Worm (Caenorhabditis elegans) whole organism, L3 larva: ENCODE measurements around the gene mbr-1.

Source experiments
- R02D3.7 ChIP-seq: fragments of 150-350 bp; optimal IDR thresholded peaks from 2 replicates; lab custom pipeline; 2014; ENCODE audit warnings: missing biosample characterization, missing genetic modification characterization
- ZK546.5 ChIP-seq: sonication (generic microtip); optimal IDR thresholded peaks from 2 replicates; lab custom pipeline; 2017; ENCODE audit warnings: missing biosample characterization, missing genetic modification characterization
- aly-2 ChIP-seq: fragments of 150-350 bp; optimal IDR thresholded peaks from 2 replicates; lab custom pipeline; 2014; ENCODE audit warnings: missing biosample characterization, missing genetic modification characterization
- ama-1 ChIP-seq: fragments of 150-350 bp; optimal IDR thresholded peaks from 2 replicates; lab custom pipeline; 2018
- ceh-16 ChIP-seq: sonication (generic microtip); optimal IDR thresholded peaks from 2 replicates; lab custom pipeline; 2017; ENCODE audit warnings: missing biosample characterization, missing genetic modification characterization
- ceh-28 ChIP-seq: fragments of 150-350 bp; optimal IDR thresholded peaks from 2 replicates; lab custom pipeline; 2014; ENCODE audit warnings: missing biosample characterization, missing genetic modification reagents, missing genetic modification characterization
- ceh-82 ChIP-seq: fragments of 150-350 bp; optimal IDR thresholded peaks from 2 replicates; lab custom pipeline; 2014; ENCODE audit warnings: missing biosample characterization, missing genetic modification characterization
- ceh-9 ChIP-seq: sonication (generic microtip); optimal IDR thresholded peaks from 2 replicates; lab custom pipeline; 2018; ENCODE audit warnings: missing biosample characterization, missing genetic modification characterization
- daf-12 ChIP-seq: fragments of 150-350 bp; optimal IDR thresholded peaks from 2 replicates; lab custom pipeline; 2014; ENCODE audit warnings: missing biosample characterization, missing genetic modification reagents, missing genetic modification characterization
- egl-27 ChIP-seq: sonication (generic microtip); optimal IDR thresholded peaks from 4 replicates; lab custom pipeline; 2017; ENCODE audit warnings: missing biosample characterization, missing genetic modification reagents, missing genetic modification characterization
- egl-5 ChIP-seq: fragments of 150-350 bp; optimal IDR thresholded peaks from 2 replicates; lab custom pipeline; 2017; ENCODE audit warnings: missing biosample characterization, missing genetic modification reagents, missing genetic modification characterization, inconsistent platforms
- elt-1 ChIP-seq: fragments of 150-350 bp; optimal IDR thresholded peaks from 2 replicates; lab custom pipeline; 2014; ENCODE audit warnings: missing biosample characterization, missing genetic modification characterization
- elt-2 ChIP-seq: sonication (generic microtip); optimal IDR thresholded peaks from 2 replicates; lab custom pipeline; 2016; ENCODE audit warnings: missing genetic modification reagents, mild to moderate bottlenecking, missing genetic modification characterization, missing compliant biosample characterization
- elt-3 ChIP-seq, 3 experiments: fragments of 150-350 bp in 1 of 3; sonication (generic microtip) in 2 of 3; optimal IDR thresholded peaks; 2 replicates in 2 of 3; 4 replicates in 1 of 3; lab custom pipeline; 2014 to 2017; ENCODE audit warnings: missing biosample characterization in 3 of 3, missing genetic modification characterization in 3 of 3
- eor-1 ChIP-seq, 2 experiments: fragments of 150-350 bp; optimal IDR thresholded peaks; 2 replicates each; lab custom pipeline; 2014 to 2018; ENCODE audit warnings: missing biosample characterization in 2 of 2, missing genetic modification characterization in 2 of 2
- fkh-10 ChIP-seq: sonication (generic microtip); optimal IDR thresholded peaks from 2 replicates; lab custom pipeline; 2017; ENCODE audit warnings: missing biosample characterization, missing genetic modification reagents, missing genetic modification characterization
- hmg-11 ChIP-seq: sonication (generic microtip); optimal IDR thresholded peaks from 2 replicates; lab custom pipeline; 2016; ENCODE audit warnings: missing genetic modification characterization, missing compliant biosample characterization
- jun-1 ChIP-seq: fragments of 150-350 bp; optimal IDR thresholded peaks from 2 replicates; lab custom pipeline; 2014; ENCODE audit warnings: missing biosample characterization, missing genetic modification reagents, missing genetic modification characterization
- lin-15B ChIP-seq: fragments of 150-350 bp; optimal IDR thresholded peaks from 2 replicates; lab custom pipeline; 2014; ENCODE audit warnings: missing biosample characterization, missing genetic modification characterization
- lin-39 ChIP-seq: fragments of 150-350 bp; optimal IDR thresholded peaks from 2 replicates; lab custom pipeline; 2018; ENCODE audit warnings: missing biosample characterization, missing genetic modification reagents, missing genetic modification characterization
- lsy-12 ChIP-seq: sonication (generic microtip); optimal IDR thresholded peaks from 2 replicates; lab custom pipeline; 2016; ENCODE audit warnings: mild to moderate bottlenecking, missing genetic modification characterization, missing compliant biosample characterization
- mdl-1 ChIP-seq: fragments of 150-350 bp; optimal IDR thresholded peaks from 2 replicates; lab custom pipeline; 2014; ENCODE audit warnings: missing biosample characterization, missing genetic modification characterization
- mml-1 ChIP-seq: fragments of 150-350 bp; sonication (generic microtip); optimal IDR thresholded peaks from 3 replicates; lab custom pipeline; 2014; ENCODE audit warnings: missing biosample characterization, missing genetic modification characterization
- nfya-1 ChIP-seq: sonication (generic microtip); optimal IDR thresholded peaks from 2 replicates; lab custom pipeline; 2017; ENCODE audit warnings: missing genetic modification characterization, mild to moderate bottlenecking, missing compliant biosample characterization, antibody characterized with exemption, moderate library complexity; ENCODE audit not compliant: insufficient read depth
- nhr-11 ChIP-seq: fragments of 150-350 bp; optimal IDR thresholded peaks from 2 replicates; lab custom pipeline; 2014; ENCODE audit warnings: missing biosample characterization, missing genetic modification characterization
- nhr-12 ChIP-seq: fragments of 150-350 bp; optimal IDR thresholded peaks from 2 replicates; lab custom pipeline; 2014; ENCODE audit warnings: missing biosample characterization, missing genetic modification characterization
- nhr-23 ChIP-seq: fragments of 150-350 bp; optimal IDR thresholded peaks from 2 replicates; lab custom pipeline; 2014; ENCODE audit warnings: missing biosample characterization, missing genetic modification reagents, missing genetic modification characterization
- nhr-237 ChIP-seq: fragments of 150-350 bp; optimal IDR thresholded peaks from 2 replicates; lab custom pipeline; 2014; ENCODE audit warnings: missing biosample characterization, missing genetic modification characterization
- nhr-25 ChIP-seq: sonication (generic microtip); optimal IDR thresholded peaks from 2 replicates; lab custom pipeline; 2017; ENCODE audit warnings: missing biosample characterization, missing genetic modification characterization
- nhr-28 ChIP-seq: fragments of 150-350 bp; optimal IDR thresholded peaks from 2 replicates; lab custom pipeline; 2014; ENCODE audit warnings: missing biosample characterization, missing genetic modification characterization
- nhr-43 ChIP-seq: sonication (generic microtip); optimal IDR thresholded peaks from 2 replicates; lab custom pipeline; 2016; ENCODE audit warnings: mild to moderate bottlenecking, missing genetic modification characterization, missing compliant biosample characterization; ENCODE audit not compliant: poor library complexity, severe bottlenecking
- pha-4 ChIP-seq: fragments of 150-350 bp; optimal IDR thresholded peaks from 2 replicates; lab custom pipeline; 2014; ENCODE audit warnings: missing biosample characterization, missing genetic modification reagents, missing genetic modification characterization
- pqm-1 ChIP-seq: fragments of 150-350 bp; optimal IDR thresholded peaks from 2 replicates; lab custom pipeline; 2017; ENCODE audit warnings: missing biosample characterization, missing genetic modification characterization, inconsistent platforms
- sea-2 ChIP-seq: fragments of 150-350 bp; sonication (generic microtip); optimal IDR thresholded peaks from 4 replicates; lab custom pipeline; 2014; ENCODE audit warnings: missing biosample characterization, missing genetic modification reagents, missing genetic modification characterization
- skn-1 ChIP-seq: fragments of 150-350 bp; optimal IDR thresholded peaks from 2 replicates; lab custom pipeline; 2014; ENCODE audit warnings: missing biosample characterization, missing genetic modification characterization
- snpc-4 ChIP-seq: fragments of 150-350 bp; optimal IDR thresholded peaks from 2 replicates; lab custom pipeline; 2014; ENCODE audit warnings: missing biosample characterization, missing genetic modification characterization
- tbx-2 ChIP-seq: sonication (generic microtip); optimal IDR thresholded peaks from 2 replicates; lab custom pipeline; 2016; ENCODE audit warnings: mild to moderate bottlenecking, missing genetic modification characterization, missing compliant biosample characterization
- unc-39 ChIP-seq: sonication (generic microtip); optimal IDR thresholded peaks from 4 replicates; lab custom pipeline; 2017; ENCODE audit warnings: missing biosample characterization, missing genetic modification characterization
- unc-62 ChIP-seq: fragments of 150-350 bp; sonication (generic microtip); optimal IDR thresholded peaks from 4 replicates; lab custom pipeline; 2014; ENCODE audit warnings: missing biosample characterization, missing genetic modification reagents, missing genetic modification characterization
- zag-1 ChIP-seq: fragments of 150-350 bp; optimal IDR thresholded peaks from 2 replicates; lab custom pipeline; 2014; ENCODE audit warnings: missing biosample characterization, missing genetic modification characterization
- ztf-11 ChIP-seq: fragments of 150-350 bp; optimal IDR thresholded peaks from 2 replicates; lab custom pipeline; 2014; ENCODE audit warnings: missing biosample characterization, missing genetic modification characterization

The mbr-1 gene

DNA sequence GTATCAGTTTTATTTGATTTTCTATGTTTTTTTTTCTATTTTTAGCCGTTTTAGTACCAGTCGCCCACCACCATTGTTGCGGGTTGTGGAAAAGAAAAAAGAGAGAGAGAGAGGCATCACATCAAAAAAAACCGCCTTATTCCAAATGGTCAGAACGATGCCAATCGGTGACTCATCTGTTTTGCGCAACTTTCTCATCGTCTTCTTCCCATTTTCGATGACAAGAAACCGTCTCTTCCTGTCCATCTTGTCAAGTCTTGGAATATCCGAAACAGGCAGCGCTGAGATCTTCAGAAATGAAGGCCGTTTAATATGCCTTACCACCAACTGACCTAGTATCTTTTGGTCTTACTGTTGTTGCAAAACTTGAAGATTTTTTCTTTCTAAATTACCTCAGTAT, 35.4 kb downstream of the mbr-1 start:
- peak; percentile 54 for TF ChIP-seq nhr-25 (tag; lab: Kevin White, UChicago)
- peak; percentile 45 for TF ChIP-seq jun-1 (tag; lab: Kevin White, UChicago)
- no peak for TF ChIP-seq aly-2 (tag; lab: Kevin White, UChicago)
- TF ChIP-seq nhr-43 (tag; lab: Kevin White, UChicago), result peak; percentile 13
- TF ChIP-seq nhr-23, result peak; percentile 69
- TF ChIP-seq ceh-28 (tag; lab: Kevin White, UChicago), result peak; percentile 3
- peak; percentile 31 for TF ChIP-seq lsy-12 (tag; lab: Kevin White, UChicago)
- TF ChIP-seq daf-12, result no peak
- no peak for TF ChIP-seq sea-2 (GFP tag; lab: Kevin White, UChicago)

DNA sequence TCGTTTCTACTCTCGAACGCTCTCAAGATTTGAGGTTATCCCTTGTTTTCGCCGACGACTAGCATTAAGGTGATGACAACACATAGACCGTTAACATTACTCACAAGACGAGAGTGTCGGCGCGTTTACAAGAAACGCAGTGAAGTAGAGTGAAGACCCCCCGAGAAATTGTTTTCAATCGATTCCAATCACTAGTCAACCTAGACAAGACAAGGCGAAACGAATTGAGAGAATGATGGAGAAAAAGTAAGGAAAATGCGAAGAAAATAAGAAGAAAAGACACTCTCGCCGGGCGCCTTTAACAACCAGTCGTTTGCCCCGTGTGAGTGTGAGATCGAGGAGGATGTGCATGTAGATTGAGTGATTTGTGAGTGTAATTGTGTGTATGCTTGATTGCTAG, 37.3 kb downstream of the mbr-1 start:
- TF ChIP-seq pha-4 (peak; percentile 66), elt-3 (tag; optimal IDR thresholded peaks at IDR 0.05; lab: Kevin White, UChicago) (peak in 1 of 3 experiments; percentile 10), tbx-2 (no peak), pqm-1 (tag; lab: Kevin White, UChicago) (peak; percentile 47), snpc-4 (tag; lab: Kevin White, UChicago) (peak; percentile 55), nhr-28 (no peak), nfya-1 (tag; lab: Kevin White, UChicago) (peak; percentile 55), mml-1 (no peak), nhr-43 (tag; lab: Kevin White, UChicago) (peak; percentile 45), lin-15B (tag; lab: Kevin White, UChicago) (no peak), elt-2 (tag; lab: Kevin White, UChicago) (peak; percentile 54), lin-39 (tag; lab: Kevin White, UChicago) (peak; percentile 41), nhr-237 (tag; lab: Kevin White, UChicago) (no peak), nhr-11 (tag; lab: Kevin White, UChicago) (no peak), skn-1 (tag; lab: Kevin White, UChicago) (no peak), unc-62 (GFP tag; lab: Kevin White, UChicago) (peak; percentile 49), hmg-11 (tag; lab: Kevin White, UChicago) (peak; percentile 38), eor-1 (tag; optimal IDR thresholded peaks at IDR 0.05; lab: Kevin White, UChicago) (no peak), fkh-10 (no peak), jun-1 (tag; lab: Kevin White, UChicago) (peak; percentile 18), nhr-25 (tag; lab: Kevin White, UChicago) (peak; percentile 85), unc-39 (no peak), sea-2 (GFP tag; lab: Kevin White, UChicago) (no peak), zag-1 (no peak), ztf-11 (no peak), nhr-23 (peak; percentile 83), ceh-9 (tag; lab: Kevin White, UChicago) (no peak), daf-12 (no peak), ama-1 (lab: Kevin White, UChicago) (no peak), egl-5 (tag; lab: Kevin White, UChicago) (peak; percentile 94), R02D3.7 (tag; lab: Kevin White, UChicago) (no peak), ceh-16 (tag; lab: Kevin White, UChicago) (no peak), elt-1 (tag; lab: Kevin White, UChicago) (no peak), ceh-82 (tag; lab: Kevin White, UChicago) (no peak), ZK546.5 (tag; lab: Kevin White, UChicago) (no peak), aly-2 (tag; lab: Kevin White, UChicago) (no peak), lsy-12 (tag; lab: Kevin White, UChicago) (peak; percentile 45), ceh-28 (tag; lab: Kevin White, UChicago) (peak; percentile 89), nhr-12 (tag; lab: Kevin White, UChicago) (no peak), egl-27 (tag; lab: Kevin White, UChicago) (no peak), mdl-1 (tag; lab: Kevin White, UChicago) (peak; percentile 1)

DNA sequence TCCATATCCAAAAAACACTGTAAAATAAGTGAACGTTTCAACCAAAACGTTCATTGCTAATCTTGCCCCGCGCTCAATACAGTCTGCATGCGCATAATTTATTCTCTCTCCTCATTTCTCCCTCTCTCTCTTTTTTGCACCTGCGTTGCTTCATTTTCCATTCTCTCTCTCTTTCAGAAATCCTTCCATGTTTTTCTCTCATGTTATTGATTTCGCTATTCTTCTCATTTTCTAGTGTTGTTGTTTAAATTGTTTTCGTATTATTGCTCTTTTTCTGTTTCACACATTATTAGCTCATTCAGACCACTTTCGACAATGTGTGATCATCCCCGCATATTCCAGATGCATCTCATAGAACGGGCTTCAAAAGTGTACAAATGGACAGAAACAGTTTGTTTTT, 40.2 kb downstream of the mbr-1 start, which contains the start of gene phf-31:
TSS of gene phf-31 (plus strand) at position 301 of the 400 bp plus-strand sequence.
- TF ChIP-seq fkh-10, result no peak
